Worm (Caenorhabditis elegans) whole organism, midembryonic: Measurements from ENCODE around the gene sri-29.

Source experiments
- T22C8.4 ChIP-seq: fragments of 200-800 bp; sonication (Bioruptor generic); IDR thresholded peaks from 2 replicates; pipeline ENCODE4 v1.3.6; 2022; ENCODE audit warnings: missing genetic modification characterization, missing compliant biosample characterization
- cog-1 ChIP-seq: sonication (generic microtip); optimal IDR thresholded peaks from 2 replicates; lab custom pipeline; 2016; ENCODE audit warnings: missing genetic modification characterization, missing compliant biosample characterization
- flt-1 ChIP-seq: fragments of 200-800 bp; sonication (Bioruptor generic); IDR thresholded peaks from 2 replicates; pipeline ENCODE4 v1.3.6; 2022; ENCODE audit warnings: missing genetic modification characterization, missing compliant biosample characterization
- klf-2 ChIP-seq: fragments of 200-800 bp; sonication (Bioruptor generic); conservative IDR thresholded peaks from 2 replicates; pipeline ENCODE4 v1.3.6; 2022; ENCODE audit warnings: missing genetic modification reagents, missing genetic modification characterization, missing compliant biosample characterization
- med-1 ChIP-seq: sonication (generic microtip); optimal IDR thresholded peaks from 2 replicates; lab custom pipeline; 2017; ENCODE audit warnings: missing genetic modification characterization, mild to moderate bottlenecking, missing compliant biosample characterization, antibody characterized with exemption, missing genetic modification reagents; ENCODE audit not compliant: insufficient read depth
- ref-1 ChIP-seq: fragments of 200-800 bp; sonication (Bioruptor generic); conservative IDR thresholded peaks from 2 replicates; pipeline ENCODE4 v1.3.6; 2022; ENCODE audit warnings: missing genetic modification reagents, missing genetic modification characterization, missing compliant biosample characterization
- tab-1 ChIP-seq: fragments of 200-800 bp; sonication (Bioruptor generic); IDR thresholded peaks from 2 replicates; pipeline ENCODE4 v1.3.6; 2022; ENCODE audit warnings: missing genetic modification characterization, missing compliant biosample characterization
- ztf-23 ChIP-seq: fragments of 200-800 bp; sonication (Bioruptor generic); IDR thresholded peaks from 2 replicates; pipeline ENCODE4 v1.3.6; 2022; ENCODE audit warnings: missing genetic modification reagents, missing genetic modification characterization, missing compliant biosample characterization
- ztf-29 ChIP-seq: fragments of 200-800 bp; sonication (Bioruptor generic); IDR thresholded peaks from 2 replicates; pipeline ENCODE4 v1.3.6; 2022; ENCODE audit warnings: missing genetic modification reagents, missing genetic modification characterization, missing compliant biosample characterization

Gene sri-29

DNA sequence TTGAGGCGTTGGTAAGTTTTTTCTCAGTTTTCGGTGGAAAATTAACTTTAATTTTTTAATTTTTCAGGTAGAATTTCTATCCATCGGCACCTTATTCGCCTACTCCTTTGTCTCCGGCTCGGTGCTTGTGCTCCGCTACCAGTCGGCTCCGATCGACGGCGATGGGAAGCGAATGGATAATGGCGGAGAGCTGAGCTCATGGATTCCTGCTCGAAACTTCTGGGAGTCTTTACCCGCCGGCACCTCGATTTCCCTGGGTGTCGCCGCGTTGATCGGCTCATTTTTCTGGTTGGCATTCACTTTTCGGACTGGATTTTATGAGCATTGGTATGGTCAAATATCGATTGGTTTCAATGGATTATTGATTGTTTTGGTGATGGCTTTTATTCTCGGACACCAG, 9.2 kb upstream of the sri-29 start:
- 0 out of 2 replicates have a peak, but pooled peaks have one; percentile 30 for TF ChIP-seq T22C8.4
- no peak for TF ChIP-seq ref-1 (GFP tag; lab: Robert Waterston, UW)

DNA sequence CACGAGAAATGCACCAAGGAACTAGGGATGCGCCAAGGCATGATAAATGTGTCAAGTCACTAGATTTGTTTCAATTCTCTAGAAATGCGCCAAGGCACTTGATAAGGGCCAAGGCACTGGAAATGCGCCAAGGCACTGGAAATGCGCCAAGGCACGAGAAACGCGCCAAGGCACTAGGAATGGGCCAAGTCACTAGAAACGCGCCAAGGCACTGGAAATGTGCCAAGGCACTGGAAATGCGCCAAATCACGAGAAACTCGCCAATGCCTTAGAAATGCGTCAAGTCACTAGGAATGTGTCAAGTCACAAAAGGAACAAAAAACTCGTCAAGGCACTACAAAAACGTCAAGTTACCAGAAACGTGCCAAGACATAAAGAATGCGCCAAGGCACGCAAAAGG, 7.8 kb upstream of the sri-29 start:
- TF ChIP-seq T22C8.4 (no peak), flt-1 (no peak), ztf-23 (GFP tag; lab: Robert Waterston, UW) (no peak), ztf-29 (no peak), tab-1 (no peak), cog-1 (tag; lab: Kevin White, UChicago) (no peak), ref-1 (GFP tag; lab: Robert Waterston, UW) (no peak), klf-2 (GFP tag; lab: Robert Waterston, UW) (no peak), med-1 (GFP tag; lab: Kevin White, UChicago) (no peak)

DNA sequence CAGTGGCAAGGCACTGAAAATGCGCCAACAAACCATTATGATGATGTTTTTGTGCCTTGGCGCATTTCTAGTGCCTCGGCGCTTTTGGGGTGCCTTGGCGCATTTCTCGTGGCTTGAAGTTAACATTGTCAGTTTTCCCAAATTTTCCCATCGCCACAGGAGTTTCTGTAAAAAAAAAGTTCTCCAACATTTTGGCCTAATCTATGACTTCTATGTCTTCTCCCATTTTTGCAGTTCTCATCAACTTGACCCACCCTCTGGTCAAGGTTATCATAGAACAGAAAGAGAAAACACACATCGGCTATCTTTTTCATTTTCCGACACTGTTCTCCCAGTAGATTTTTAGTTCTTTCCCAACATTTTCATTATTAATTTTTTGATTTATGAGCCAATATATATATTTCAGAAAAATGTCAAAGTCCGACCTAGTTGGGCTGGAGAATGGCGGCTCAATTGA, 5.6 kb upstream of the sri-29 start, which contains the start of the genes B0454.26 and B0454.5:
B0454.26 (minus strand) TSS at position 101 of the 457 bp plus-strand sequence.
B0454.5 (plus strand) TSS at position 407 of the 457 bp plus-strand sequence.
- no peak for TF ChIP-seq flt-1
- TF ChIP-seq ref-1 (GFP tag; lab: Robert Waterston, UW) = no peak
- TF ChIP-seq tab-1 = no peak
- TF ChIP-seq med-1 (GFP tag; lab: Kevin White, UChicago) = no peak

ce11 chrII:3043358-3043757, 765 bp upstream of the sri-29 start, which contains the start of gene B0454.8:
Gene B0454.8 (minus strand): TSS chrII:3043458.
- TF ChIP-seq tab-1 = no peak
- no peak for TF ChIP-seq cog-1 (tag; lab: Kevin White, UChicago)
- no peak for TF ChIP-seq T22C8.4
- no peak for TF ChIP-seq ref-1 (GFP tag; lab: Robert Waterston, UW)
- TF ChIP-seq ztf-23 (GFP tag; lab: Robert Waterston, UW) = no peak
- no peak for TF ChIP-seq med-1 (GFP tag; lab: Kevin White, UChicago)
- TF ChIP-seq ztf-29 = no peak
- no peak for TF ChIP-seq flt-1
- TF ChIP-seq klf-2 (GFP tag; lab: Robert Waterston, UW) = no peak

DNA sequence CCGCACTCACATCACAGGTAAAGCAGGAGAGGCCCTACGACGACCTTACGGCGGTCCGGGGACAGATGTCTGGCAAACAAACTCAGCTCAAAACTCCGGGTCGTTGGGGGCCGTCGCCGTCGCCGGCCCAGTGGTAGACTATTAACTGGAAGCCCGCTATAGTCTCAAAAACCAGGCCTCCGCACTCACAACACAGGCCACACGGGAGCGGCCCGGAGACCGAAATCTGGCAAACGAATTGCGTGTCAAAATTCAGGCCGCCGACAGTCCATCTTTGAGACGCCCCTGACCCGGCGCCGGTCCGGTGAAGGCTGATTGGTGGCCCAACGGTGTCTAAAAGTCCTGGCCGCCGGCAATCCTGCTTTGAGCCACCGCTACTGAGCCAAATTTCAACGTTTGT, 1.3 kb downstream of the sri-29 start:
- TF ChIP-seq med-1 (GFP tag; lab: Kevin White, UChicago) (no peak), ztf-23 (GFP tag; lab: Robert Waterston, UW) (no peak), cog-1 (tag; lab: Kevin White, UChicago) (no peak), ref-1 (GFP tag; lab: Robert Waterston, UW) (no peak), ztf-29 (no peak), tab-1 (no peak), flt-1 (no peak), klf-2 (GFP tag; lab: Robert Waterston, UW) (no peak), T22C8.4 (no peak)

- TF ChIP-seq ztf-29 = no peak
- TF ChIP-seq tab-1 = no peak
- no peak for TF ChIP-seq klf-2 (GFP tag; lab: Robert Waterston, UW)
- no peak for TF ChIP-seq flt-1
- no peak for TF ChIP-seq ref-1 (GFP tag; lab: Robert Waterston, UW)
- TF ChIP-seq T22C8.4 = no peak
- TF ChIP-seq ztf-23 (GFP tag; lab: Robert Waterston, UW) = no peak
- no peak for TF ChIP-seq med-1 (GFP tag; lab: Kevin White, UChicago)
- TF ChIP-seq cog-1 (tag; lab: Kevin White, UChicago) = no peak
Observed at ce11 chrII:3045875-3046274, 1.8 kb downstream of the sri-29 start, which contains the start of gene sri-30. Gene sri-30 (plus strand): TSS chrII:3046175.

DNA sequence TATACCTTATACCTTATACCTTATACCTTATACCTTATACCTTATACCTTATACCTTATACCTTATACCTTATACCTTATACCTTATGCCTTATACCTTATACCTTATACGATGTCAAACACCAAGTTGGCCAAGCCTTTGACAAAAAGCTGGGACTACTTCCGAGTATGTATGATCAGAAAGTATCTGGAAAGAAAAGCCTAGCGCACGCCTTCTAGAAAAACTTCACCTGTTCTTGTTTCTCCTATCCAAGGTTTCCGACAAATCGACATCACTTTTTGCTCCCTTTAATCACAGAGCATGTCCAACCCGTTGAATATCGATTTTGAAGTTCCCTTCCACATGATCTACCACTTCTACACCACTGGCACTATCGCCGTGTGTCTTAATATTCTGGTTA, 4.3 kb downstream of the sri-29 start, which contains the start of gene sri-28:
sri-28 (plus strand) TSS at position 301 of the 400 bp plus-strand sequence.
- no peak for TF ChIP-seq flt-1
- TF ChIP-seq ref-1 (GFP tag; lab: Robert Waterston, UW) = no peak
- TF ChIP-seq klf-2 (GFP tag; lab: Robert Waterston, UW) = no peak
- TF ChIP-seq med-1 (GFP tag; lab: Kevin White, UChicago) = no peak
- no peak for TF ChIP-seq T22C8.4
- TF ChIP-seq ztf-29 = no peak
- no peak for TF ChIP-seq ztf-23 (GFP tag; lab: Robert Waterston, UW)
- TF ChIP-seq cog-1 (tag; lab: Kevin White, UChicago) = no peak
- TF ChIP-seq tab-1 = no peak

- TF ChIP-seq T22C8.4 (no peak), ztf-23 (GFP tag; lab: Robert Waterston, UW) (no peak), ref-1 (GFP tag; lab: Robert Waterston, UW) (no peak), cog-1 (tag; lab: Kevin White, UChicago) (no peak), klf-2 (GFP tag; lab: Robert Waterston, UW) (no peak), flt-1 (no peak), med-1 (GFP tag; lab: Kevin White, UChicago) (no peak), tab-1 (no peak), ztf-29 (no peak)
Observed at ce11 chrII:3048989-3049388, 4.9 kb downstream of the sri-29 start.

DNA sequence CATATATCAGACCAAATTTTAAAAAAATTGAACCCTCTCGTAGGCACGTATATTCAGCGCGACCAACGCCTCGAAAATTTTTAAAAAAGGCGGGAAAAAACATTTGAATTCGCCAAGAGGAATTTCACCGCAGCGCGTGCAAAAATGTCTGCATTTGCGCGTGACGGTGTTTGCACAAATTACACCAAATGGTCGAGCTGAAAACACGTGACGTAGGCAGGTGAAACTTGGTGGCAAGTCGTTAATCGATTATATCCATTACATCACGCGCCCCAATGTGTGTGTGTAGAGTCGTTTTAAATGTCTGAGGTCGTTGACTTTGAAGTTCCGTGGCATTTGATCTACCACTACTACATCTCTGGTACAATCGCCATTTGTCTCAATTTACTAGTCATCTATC, 6.6 kb downstream of the sri-29 start, which contains the start of gene sri-31:
sri-31 (plus strand) TSS at position 301 of the 400 bp plus-strand sequence.
- no peak for TF ChIP-seq ztf-29
- TF ChIP-seq T22C8.4 = no peak
- no peak for TF ChIP-seq flt-1
- TF ChIP-seq tab-1 = no peak
- no peak for TF ChIP-seq ref-1 (GFP tag; lab: Robert Waterston, UW)
- TF ChIP-seq med-1 (GFP tag; lab: Kevin White, UChicago) = no peak
- no peak for TF ChIP-seq cog-1 (tag; lab: Kevin White, UChicago)
- TF ChIP-seq ztf-23 (GFP tag; lab: Robert Waterston, UW) = no peak
- TF ChIP-seq klf-2 (GFP tag; lab: Robert Waterston, UW) = no peak

DNA sequence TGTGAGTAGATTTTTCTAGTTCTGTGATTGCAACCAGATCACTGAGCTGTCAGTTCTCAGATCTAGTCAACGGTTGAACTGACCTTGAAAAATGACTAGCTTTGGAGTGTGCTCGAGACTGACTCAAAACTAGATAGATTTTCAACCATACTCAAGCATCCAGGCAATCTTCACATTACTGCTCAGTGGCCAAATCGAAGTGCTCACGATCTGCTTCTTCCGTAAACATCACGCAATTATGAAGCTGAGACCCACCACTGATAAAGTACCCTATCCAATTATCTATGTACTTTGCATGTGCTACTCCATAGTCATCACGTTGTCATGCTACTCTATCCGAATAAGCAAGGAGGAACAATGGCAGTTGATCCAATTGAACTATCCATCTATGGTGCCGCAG, 7.2 kb downstream of the sri-29 start:
- no peak for TF ChIP-seq ref-1 (GFP tag; lab: Robert Waterston, UW)
- TF ChIP-seq ztf-23 (GFP tag; lab: Robert Waterston, UW) = no peak
- TF ChIP-seq klf-2 (GFP tag; lab: Robert Waterston, UW) = no peak
- TF ChIP-seq tab-1 = no peak
- TF ChIP-seq cog-1 (tag; lab: Kevin White, UChicago) = no peak
- no peak for TF ChIP-seq flt-1
